Worm (Caenorhabditis elegans) whole organism, late embryonic: ENCODE measurements around the gene F53B1.3.

ENCODE experiments used
- F13H6.1 ChIP-seq: sonication (generic microtip); optimal IDR thresholded peaks from 2 replicates; lab custom pipeline; 2016; ENCODE audit warnings: missing genetic modification characterization, missing compliant biosample characterization
- K02D7.2 ChIP-seq: sonication (generic microtip); optimal IDR thresholded peaks from 2 replicates; lab custom pipeline; 2017; ENCODE audit warnings: mild to moderate bottlenecking, missing genetic modification characterization, missing compliant biosample characterization
- K09A11.1 ChIP-seq: sonication (generic microtip); optimal IDR thresholded peaks from 2 replicates; lab custom pipeline; 2017; ENCODE audit warnings: antibody characterized with exemption, mild to moderate bottlenecking, missing genetic modification characterization, missing compliant biosample characterization; ENCODE audit not compliant: insufficient read depth
- Y22D7AL.16 ChIP-seq: sonication (generic microtip); optimal IDR thresholded peaks from 2 replicates; lab custom pipeline; 2016; ENCODE audit warnings: missing genetic modification characterization, missing compliant biosample characterization
- ahr-1 ChIP-seq: sonication (generic microtip); optimal IDR thresholded peaks from 2 replicates; lab custom pipeline; 2016; ENCODE audit warnings: missing genetic modification characterization, missing compliant biosample characterization
- ama-1 ChIP-seq: fragments of 150-350 bp; optimal IDR thresholded peaks from 2 replicates; lab custom pipeline; 2014
- ceh-18 ChIP-seq: sonication (generic microtip); optimal IDR thresholded peaks from 2 replicates; lab custom pipeline; 2016; ENCODE audit warnings: missing genetic modification characterization, missing compliant biosample characterization
- ceh-19 ChIP-seq: fragments of 200-800 bp; sonication (Bioruptor generic); optimal IDR thresholded peaks from 2 replicates; lab custom pipeline; 2018; ENCODE audit warnings: mild to moderate bottlenecking, missing genetic modification characterization, missing compliant biosample characterization
- ceh-24 ChIP-seq: sonication (generic microtip); optimal IDR thresholded peaks from 2 replicates; lab custom pipeline; 2016; ENCODE audit warnings: mild to moderate bottlenecking, missing genetic modification characterization, missing compliant biosample characterization
- ceh-45 ChIP-seq: fragments of 200-800 bp; sonication (Bioruptor generic); IDR thresholded peaks from 2 replicates; pipeline ENCODE4 v1.3.6; 2022; ENCODE audit warnings: missing genetic modification reagents, missing genetic modification characterization, missing compliant biosample characterization
- ceh-48 ChIP-seq: sonication (generic microtip); optimal IDR thresholded peaks from 2 replicates; lab custom pipeline; 2016; ENCODE audit warnings: missing genetic modification characterization, inconsistent platforms, missing compliant biosample characterization
- che-1 ChIP-seq: sonication (generic microtip); optimal IDR thresholded peaks from 2 replicates; lab custom pipeline; 2016; ENCODE audit warnings: mild to moderate bottlenecking, missing genetic modification characterization, missing compliant biosample characterization
- elt-4 ChIP-seq: sonication (generic microtip); optimal IDR thresholded peaks from 2 replicates; lab custom pipeline; 2016; ENCODE audit warnings: missing genetic modification characterization, missing compliant biosample characterization
- ets-4 ChIP-seq: sonication (generic microtip); optimal IDR thresholded peaks from 2 replicates; lab custom pipeline; 2016; ENCODE audit warnings: missing genetic modification characterization, missing compliant biosample characterization
- eyg-1 ChIP-seq: sonication (generic microtip); optimal IDR thresholded peaks from 2 replicates; lab custom pipeline; 2016; ENCODE audit warnings: missing genotype, missing genetic modification characterization, missing compliant biosample characterization
- fkh-10 ChIP-seq: fragments of 150-350 bp; optimal IDR thresholded peaks from 2 replicates; lab custom pipeline; 2014; ENCODE audit warnings: missing biosample characterization, missing genetic modification reagents, missing genetic modification characterization
- fkh-6 ChIP-seq: sonication (generic microtip); optimal IDR thresholded peaks from 2 replicates; lab custom pipeline; 2016; ENCODE audit warnings: missing genetic modification characterization, missing compliant biosample characterization
- hlh-13 ChIP-seq: fragments of 200-800 bp; sonication (Bioruptor generic); optimal IDR thresholded peaks from 2 replicates; lab custom pipeline; 2018; ENCODE audit warnings: mild to moderate bottlenecking, missing genetic modification characterization, missing compliant biosample characterization
- hlh-15 ChIP-seq: sonication (generic microtip); optimal IDR thresholded peaks from 2 replicates; lab custom pipeline; 2016; ENCODE audit warnings: missing genetic modification characterization, missing compliant biosample characterization
- hlh-6 ChIP-seq: sonication (generic microtip); optimal IDR thresholded peaks from 2 replicates; lab custom pipeline; 2016; ENCODE audit warnings: missing genotype, missing genetic modification characterization, missing compliant biosample characterization
- hlh-8 ChIP-seq: sonication (generic microtip); optimal IDR thresholded peaks from 2 replicates; lab custom pipeline; 2016; ENCODE audit warnings: missing genotype, missing genetic modification characterization, missing compliant biosample characterization
- lim-6 ChIP-seq: sonication (generic microtip); optimal IDR thresholded peaks from 2 replicates; lab custom pipeline; 2016; ENCODE audit warnings: missing genetic modification characterization, missing compliant biosample characterization
- madf-2 ChIP-seq: sonication (generic microtip); optimal IDR thresholded peaks from 2 replicates; lab custom pipeline; 2017; ENCODE audit warnings: missing genetic modification characterization, missing compliant biosample characterization
- nfya-1 ChIP-seq: sonication (generic microtip); optimal IDR thresholded peaks from 2 replicates; lab custom pipeline; 2017; ENCODE audit warnings: missing genetic modification characterization, mild to moderate bottlenecking, missing compliant biosample characterization, antibody characterized with exemption, moderate library complexity
- nhr-232 ChIP-seq: sonication (generic microtip); optimal IDR thresholded peaks from 2 replicates; lab custom pipeline; 2016; ENCODE audit warnings: missing genetic modification characterization, missing compliant biosample characterization
- npax-4 ChIP-seq: sonication (generic microtip); optimal IDR thresholded peaks from 2 replicates; lab custom pipeline; 2016; ENCODE audit warnings: missing genetic modification characterization, missing compliant biosample characterization
- pag-3 ChIP-seq: sonication (generic microtip); optimal IDR thresholded peaks from 2 replicates; lab custom pipeline; 2016; ENCODE audit warnings: missing compliant biosample characterization, missing genetic modification characterization, borderline replicate concordance
- pat-9 ChIP-seq: fragments of 200-800 bp; sonication (Bioruptor generic); optimal IDR thresholded peaks from 2 replicates; lab custom pipeline; 2018; ENCODE audit warnings: mild to moderate bottlenecking, missing genetic modification characterization, moderate library complexity, missing compliant biosample characterization
- pqm-1 ChIP-seq: sonication (generic microtip); optimal IDR thresholded peaks from 2 replicates; lab custom pipeline; 2016; ENCODE audit warnings: missing genetic modification characterization, missing compliant biosample characterization
- rnt-1 ChIP-seq: sonication (generic microtip); optimal IDR thresholded peaks from 2 replicates; lab custom pipeline; 2016; ENCODE audit warnings: missing genetic modification characterization, missing compliant biosample characterization
- sdc-2 ChIP-seq: sonication (generic microtip); optimal IDR thresholded peaks from 2 replicates; lab custom pipeline; 2016; ENCODE audit warnings: missing genotype, missing genetic modification characterization, missing compliant biosample characterization
- sox-4 ChIP-seq: sonication (generic microtip); optimal IDR thresholded peaks from 2 replicates; lab custom pipeline; 2017; ENCODE audit warnings: mild to moderate bottlenecking, missing genetic modification characterization, inconsistent platforms, missing compliant biosample characterization
- tbx-2 ChIP-seq: sonication (generic microtip); optimal IDR thresholded peaks from 2 replicates; lab custom pipeline; 2016; ENCODE audit warnings: missing genetic modification characterization, missing compliant biosample characterization
- ztf-16 ChIP-seq: sonication (generic microtip); optimal IDR thresholded peaks from 2 replicates; lab custom pipeline; 2017; ENCODE audit warnings: missing genetic modification characterization, missing compliant biosample characterization

The F53B1.3 gene

ce11 chrX:2071392-2072001, 33.9 kb upstream of the F53B1.3 start (continued):
- TF ChIP-seq rnt-1 (tag; lab: Kevin White, UChicago) (no peak), ceh-19 (GFP tag; lab: Kevin White, UChicago) (no peak)
- TF ChIP-seq, all 69 proteins: peak for 12

- no peak for TF ChIP-seq hlh-8 (tag; lab: Kevin White, UChicago)
- TF ChIP-seq che-1 (tag; lab: Kevin White, UChicago): no peak
- TF ChIP-seq sox-4 (tag; lab: Kevin White, UChicago): no peak
- no peak for TF ChIP-seq F13H6.1 (tag; lab: Kevin White, UChicago)
- TF ChIP-seq ets-4 (tag; lab: Kevin White, UChicago): no peak
- no peak for TF ChIP-seq K09A11.1 (tag; lab: Kevin White, UChicago)
- TF ChIP-seq tbx-2 (tag; lab: Kevin White, UChicago): no peak
- TF ChIP-seq hlh-13 (GFP tag; lab: Kevin White, UChicago): no peak
- TF ChIP-seq ztf-16 (tag; lab: Kevin White, UChicago): no peak
- no peak for TF ChIP-seq Y22D7AL.16 (tag; lab: Kevin White, UChicago)
- no peak for TF ChIP-seq elt-4 (tag; lab: Kevin White, UChicago)
- no peak for TF ChIP-seq eyg-1 (tag; lab: Kevin White, UChicago)
- no peak for TF ChIP-seq lim-6 (tag; lab: Kevin White, UChicago)
- TF ChIP-seq ahr-1 (tag; lab: Kevin White, UChicago): no peak
- no peak for TF ChIP-seq ceh-48 (tag; lab: Kevin White, UChicago)
- no peak for TF ChIP-seq hlh-6 (tag; lab: Kevin White, UChicago)
- no peak for TF ChIP-seq fkh-6 (tag; lab: Kevin White, UChicago)
- TF ChIP-seq ceh-45 (GFP tag; lab: Robert Waterston, UW): no peak
- no peak for TF ChIP-seq madf-2 (tag; lab: Kevin White, UChicago)
These were observed 31.4 kb upstream of the F53B1.3 start, which contains the start of gene txdc-12.2 for ce11 chrX:2074055-2074454. txdc-12.2 (plus strand) TSS chrX:2074450.

- TF ChIP-seq lim-6 (tag; lab: Kevin White, UChicago): no peak
- no peak for TF ChIP-seq fkh-10 (GFP tag; lab: Kevin White, UChicago)
- TF ChIP-seq K02D7.2: no peak
- TF ChIP-seq pqm-1 (tag; lab: Kevin White, UChicago): no peak
- no peak for TF ChIP-seq ceh-18 (tag; lab: Kevin White, UChicago)
- TF ChIP-seq npax-4 (tag; lab: Kevin White, UChicago): no peak
- TF ChIP-seq pag-3 (tag; lab: Kevin White, UChicago): no peak
- TF ChIP-seq hlh-15 (tag; lab: Kevin White, UChicago): no peak
- TF ChIP-seq pat-9 (tag; lab: Kevin White, UChicago): no peak
- no peak for TF ChIP-seq ceh-19 (GFP tag; lab: Kevin White, UChicago)
These were observed 30.2 kb upstream of the F53B1.3 start for ce11 chrX:2075169-2075568.

- no peak for TF ChIP-seq ceh-24 (tag; lab: Kevin White, UChicago)
- TF ChIP-seq nhr-232 (tag; lab: Kevin White, UChicago): no peak
- no peak for TF ChIP-seq madf-2 (tag; lab: Kevin White, UChicago)
- TF ChIP-seq ahr-1 (tag; lab: Kevin White, UChicago): no peak
- TF ChIP-seq ama-1 (lab: Kevin White, UChicago): no peak
- no peak for TF ChIP-seq K09A11.1 (tag; lab: Kevin White, UChicago)
- no peak for TF ChIP-seq ztf-16 (tag; lab: Kevin White, UChicago)
- no peak for TF ChIP-seq sdc-2 (tag; lab: Kevin White, UChicago)
- no peak for TF ChIP-seq nfya-1 (tag; lab: Kevin White, UChicago)
- no peak for TF ChIP-seq eyg-1 (tag; lab: Kevin White, UChicago)
- no peak for TF ChIP-seq hlh-13 (GFP tag; lab: Kevin White, UChicago)
- no peak for TF ChIP-seq pag-3 (tag; lab: Kevin White, UChicago)
These were observed 26.6 kb upstream of the F53B1.3 start for ce11 chrX:2078822-2079221.
